Worm (Caenorhabditis elegans) whole organism, L3 larva: Measurements from ENCODE around the gene F17E9.5.

ENCODE experiments used
- R02D3.7 ChIP-seq: fragments of 150-350 bp; optimal IDR thresholded peaks from 2 replicates; lab custom pipeline; 2014; ENCODE audit warnings: missing biosample characterization, missing genetic modification characterization
- ZK546.5 ChIP-seq: sonication (generic microtip); optimal IDR thresholded peaks from 2 replicates; lab custom pipeline; 2017; ENCODE audit warnings: missing biosample characterization, missing genetic modification characterization
- ama-1 ChIP-seq: fragments of 150-350 bp; optimal IDR thresholded peaks from 2 replicates; lab custom pipeline; 2018
- ceh-28 ChIP-seq: fragments of 150-350 bp; optimal IDR thresholded peaks from 2 replicates; lab custom pipeline; 2014; ENCODE audit warnings: missing biosample characterization, missing genetic modification reagents, missing genetic modification characterization
- ceh-82 ChIP-seq: fragments of 150-350 bp; optimal IDR thresholded peaks from 2 replicates; lab custom pipeline; 2014; ENCODE audit warnings: missing biosample characterization, missing genetic modification characterization
- ceh-9 ChIP-seq: sonication (generic microtip); optimal IDR thresholded peaks from 2 replicates; lab custom pipeline; 2018; ENCODE audit warnings: missing biosample characterization, missing genetic modification characterization
- daf-12 ChIP-seq: fragments of 150-350 bp; optimal IDR thresholded peaks from 2 replicates; lab custom pipeline; 2014; ENCODE audit warnings: missing biosample characterization, missing genetic modification reagents, missing genetic modification characterization
- elt-1 ChIP-seq: fragments of 150-350 bp; optimal IDR thresholded peaks from 2 replicates; lab custom pipeline; 2014; ENCODE audit warnings: missing biosample characterization, missing genetic modification characterization
- elt-2 ChIP-seq: sonication (generic microtip); optimal IDR thresholded peaks from 2 replicates; lab custom pipeline; 2016; ENCODE audit warnings: missing genetic modification reagents, mild to moderate bottlenecking, missing genetic modification characterization, missing compliant biosample characterization
- fkh-10 ChIP-seq: sonication (generic microtip); optimal IDR thresholded peaks from 2 replicates; lab custom pipeline; 2017; ENCODE audit warnings: missing biosample characterization, missing genetic modification reagents, missing genetic modification characterization
- fos-1 ChIP-seq: fragments of 150-350 bp; optimal IDR thresholded peaks from 2 replicates; lab custom pipeline; 2014; ENCODE audit warnings: missing biosample characterization, missing genetic modification characterization
- jun-1 ChIP-seq: fragments of 150-350 bp; optimal IDR thresholded peaks from 2 replicates; lab custom pipeline; 2014; ENCODE audit warnings: missing biosample characterization, missing genetic modification reagents, missing genetic modification characterization
- lin-15B ChIP-seq: fragments of 150-350 bp; optimal IDR thresholded peaks from 2 replicates; lab custom pipeline; 2014; ENCODE audit warnings: missing biosample characterization, missing genetic modification characterization
- lin-39 ChIP-seq: fragments of 150-350 bp; optimal IDR thresholded peaks from 2 replicates; lab custom pipeline; 2018; ENCODE audit warnings: missing biosample characterization, missing genetic modification reagents, missing genetic modification characterization
- lsy-12 ChIP-seq: sonication (generic microtip); optimal IDR thresholded peaks from 2 replicates; lab custom pipeline; 2016; ENCODE audit warnings: mild to moderate bottlenecking, missing genetic modification characterization, missing compliant biosample characterization
- mml-1 ChIP-seq: fragments of 150-350 bp; sonication (generic microtip); optimal IDR thresholded peaks from 3 replicates; lab custom pipeline; 2014; ENCODE audit warnings: missing biosample characterization, missing genetic modification characterization
- nfya-1 ChIP-seq: sonication (generic microtip); optimal IDR thresholded peaks from 2 replicates; lab custom pipeline; 2017; ENCODE audit warnings: missing genetic modification characterization, mild to moderate bottlenecking, missing compliant biosample characterization, antibody characterized with exemption, moderate library complexity; ENCODE audit not compliant: insufficient read depth
- nhr-11 ChIP-seq: fragments of 150-350 bp; optimal IDR thresholded peaks from 2 replicates; lab custom pipeline; 2014; ENCODE audit warnings: missing biosample characterization, missing genetic modification characterization
- nhr-12 ChIP-seq: fragments of 150-350 bp; optimal IDR thresholded peaks from 2 replicates; lab custom pipeline; 2014; ENCODE audit warnings: missing biosample characterization, missing genetic modification characterization
- nhr-23 ChIP-seq: fragments of 150-350 bp; optimal IDR thresholded peaks from 2 replicates; lab custom pipeline; 2014; ENCODE audit warnings: missing biosample characterization, missing genetic modification reagents, missing genetic modification characterization
- nhr-237 ChIP-seq: fragments of 150-350 bp; optimal IDR thresholded peaks from 2 replicates; lab custom pipeline; 2014; ENCODE audit warnings: missing biosample characterization, missing genetic modification characterization
- nhr-25 ChIP-seq: sonication (generic microtip); optimal IDR thresholded peaks from 2 replicates; lab custom pipeline; 2017; ENCODE audit warnings: missing biosample characterization, missing genetic modification characterization
- nhr-67 ChIP-seq: fragments of 150-350 bp; optimal IDR thresholded peaks from 2 replicates; lab custom pipeline; 2014; ENCODE audit warnings: missing biosample characterization, missing genetic modification characterization
- nhr-76 ChIP-seq: fragments of 150-350 bp; sonication (generic microtip); optimal IDR thresholded peaks from 5 replicates; lab custom pipeline; 2014; ENCODE audit warnings: missing biosample characterization, missing genetic modification characterization
- nhr-77 ChIP-seq: fragments of 150-350 bp; optimal IDR thresholded peaks from 2 replicates; lab custom pipeline; 2014; ENCODE audit warnings: missing biosample characterization, missing genetic modification characterization
- pha-4 ChIP-seq: fragments of 150-350 bp; optimal IDR thresholded peaks from 2 replicates; lab custom pipeline; 2014; ENCODE audit warnings: missing biosample characterization, missing genetic modification reagents, missing genetic modification characterization
- pqm-1 ChIP-seq: fragments of 150-350 bp; optimal IDR thresholded peaks from 2 replicates; lab custom pipeline; 2017; ENCODE audit warnings: missing biosample characterization, missing genetic modification characterization, inconsistent platforms
- sea-2 ChIP-seq: fragments of 150-350 bp; sonication (generic microtip); optimal IDR thresholded peaks from 4 replicates; lab custom pipeline; 2014; ENCODE audit warnings: missing biosample characterization, missing genetic modification reagents, missing genetic modification characterization
- skn-1 ChIP-seq: fragments of 150-350 bp; optimal IDR thresholded peaks from 2 replicates; lab custom pipeline; 2014; ENCODE audit warnings: missing biosample characterization, missing genetic modification characterization
- tbx-2 ChIP-seq: sonication (generic microtip); optimal IDR thresholded peaks from 2 replicates; lab custom pipeline; 2016; ENCODE audit warnings: mild to moderate bottlenecking, missing genetic modification characterization, missing compliant biosample characterization
- unc-39 ChIP-seq: sonication (generic microtip); optimal IDR thresholded peaks from 4 replicates; lab custom pipeline; 2017; ENCODE audit warnings: missing biosample characterization, missing genetic modification characterization
- unc-62 ChIP-seq: fragments of 150-350 bp; sonication (generic microtip); optimal IDR thresholded peaks from 4 replicates; lab custom pipeline; 2014; ENCODE audit warnings: missing biosample characterization, missing genetic modification reagents, missing genetic modification characterization
- ztf-4 ChIP-seq: fragments of 150-350 bp; optimal IDR thresholded peaks from 2 replicates; lab custom pipeline; 2014; ENCODE audit warnings: missing biosample characterization, missing genetic modification characterization

F17E9.5 gene

DNA sequence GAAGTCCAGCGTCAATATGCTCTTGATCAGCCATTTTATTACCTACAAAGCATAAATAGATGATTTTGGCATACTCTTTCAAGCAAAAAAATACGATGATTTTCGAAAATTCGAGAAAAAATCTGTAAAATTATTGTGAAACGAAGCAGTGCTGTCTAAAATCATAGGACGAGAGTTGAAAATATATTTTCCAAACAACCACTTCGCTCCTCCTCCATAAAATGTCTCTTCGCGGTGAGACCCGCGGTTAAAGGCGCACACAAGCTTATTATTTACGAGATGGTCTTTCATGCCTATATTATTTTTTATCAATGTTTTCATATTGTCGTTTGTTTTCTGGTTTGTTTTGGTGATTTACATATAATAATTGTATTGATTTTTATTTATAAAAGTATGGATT, 33.7 kb downstream of the F17E9.5 start, which contains the start of gene nap-1 (continued):
- TF ChIP-seq lin-15B (tag; lab: Kevin White, UChicago) (peak; percentile 82), skn-1 (tag; lab: Kevin White, UChicago) (peak; percentile 33), unc-62 (GFP tag; lab: Kevin White, UChicago) (peak; percentile 26), fkh-10 (GFP tag; lab: Kevin White, UChicago) (peak; percentile 24)

DNA sequence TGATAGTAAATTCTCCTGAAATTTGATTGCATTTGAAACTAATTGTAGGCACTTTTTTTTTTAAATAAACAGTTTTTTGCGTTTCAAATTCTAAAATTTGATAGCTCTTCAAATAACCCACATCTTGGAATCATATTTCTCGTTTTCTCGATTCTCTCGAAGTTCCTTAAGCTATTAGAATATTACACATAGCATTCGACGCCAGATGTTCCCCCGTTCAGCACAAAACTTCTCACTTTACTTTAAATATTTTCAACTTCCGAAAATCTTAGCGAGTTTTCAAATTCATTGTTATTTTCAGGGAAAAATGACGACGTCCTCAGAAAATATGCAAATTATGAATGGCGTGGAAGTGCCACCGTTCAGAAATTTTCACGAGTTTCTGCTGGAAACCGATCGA, 34.1 kb downstream of the F17E9.5 start, which contains the start of gene praf-3:
Gene praf-3, plus strand, starts transcription at position 301 of the 400 bp plus-strand sequence.
- no peak for TF ChIP-seq elt-1 (tag; lab: Kevin White, UChicago)
- TF ChIP-seq ceh-9: no peak
- TF ChIP-seq nhr-11 (tag; lab: Kevin White, UChicago): no peak
- TF ChIP-seq nhr-23 (tag; lab: Kevin White, UChicago): no peak
- no peak for TF ChIP-seq sea-2 (GFP tag; lab: Kevin White, UChicago)
- no peak for TF ChIP-seq nhr-76
- TF ChIP-seq daf-12 (tag; lab: Kevin White, UChicago): no peak

DNA sequence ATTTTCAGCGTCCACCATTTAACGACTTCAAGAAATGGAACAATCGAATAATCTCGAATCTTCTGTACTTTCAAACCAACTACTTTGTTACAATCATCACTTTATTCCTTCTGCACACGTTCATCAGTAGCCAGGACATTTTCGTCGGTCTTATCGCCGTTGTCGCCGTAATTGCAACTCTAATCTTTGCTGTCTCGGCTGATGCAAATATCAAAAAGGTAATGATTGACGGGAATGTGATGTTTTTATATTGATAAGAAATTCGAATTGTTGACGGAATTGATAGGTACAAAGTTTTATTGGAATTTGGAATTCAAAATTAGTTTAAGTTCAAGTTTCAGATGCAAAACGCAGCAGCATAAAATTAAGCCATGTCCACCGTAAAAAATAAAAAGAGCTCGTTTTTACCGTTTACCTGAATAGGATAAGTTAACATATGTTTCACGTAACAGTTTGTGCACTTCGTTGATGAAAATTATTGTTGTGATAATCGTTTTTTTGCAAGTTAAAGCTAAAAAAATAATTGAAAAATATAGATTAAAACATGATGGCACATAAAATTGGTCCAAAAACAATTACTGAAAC, 34.7 kb downstream of the F17E9.5 start:
- peak; percentile 59 for TF ChIP-seq pha-4 (tag; lab: Kevin White, UChicago)
- no peak for TF ChIP-seq nhr-67 (tag; lab: Kevin White, UChicago)
- TF ChIP-seq elt-2 (tag; lab: Kevin White, UChicago): peak; percentile 97
- TF ChIP-seq jun-1 (tag; lab: Kevin White, UChicago): peak; percentile 32
- TF ChIP-seq nhr-11 (tag; lab: Kevin White, UChicago): no peak
- TF ChIP-seq ceh-28 (tag; lab: Kevin White, UChicago): no peak
- TF ChIP-seq ceh-82 (tag; lab: Kevin White, UChicago): no peak
- TF ChIP-seq skn-1 (tag; lab: Kevin White, UChicago): no peak
- TF ChIP-seq tbx-2 (tag; lab: Kevin White, UChicago): no peak
- TF ChIP-seq nhr-76: no peak
- no peak for TF ChIP-seq R02D3.7 (tag; lab: Kevin White, UChicago)
- no peak for TF ChIP-seq fos-1 (tag; lab: Kevin White, UChicago)
- no peak for TF ChIP-seq ZK546.5
- TF ChIP-seq pqm-1 (tag; lab: Kevin White, UChicago): peak; percentile 89

DNA sequence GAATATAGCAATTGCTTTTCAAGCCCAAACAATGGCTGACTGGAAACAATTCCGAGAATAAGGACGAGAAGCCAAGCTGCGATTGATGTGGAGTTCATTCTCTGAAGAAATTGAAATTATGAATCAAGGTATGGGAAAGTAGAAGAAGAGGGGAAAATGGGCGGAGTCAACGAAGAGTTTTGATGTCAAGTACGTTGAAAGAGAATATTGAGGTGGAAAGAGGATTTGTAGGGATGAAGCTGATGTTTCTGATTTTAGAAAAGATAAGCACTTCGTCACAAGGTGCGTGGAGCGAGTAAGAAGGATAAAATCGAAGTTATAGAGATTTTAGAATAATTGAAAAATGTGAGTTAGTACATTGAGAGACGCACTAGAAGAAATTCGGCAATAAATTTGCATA, 37.1 kb downstream of the F17E9.5 start, which contains the start of gene D2096.9:
Gene D2096.9, minus strand, starts transcription at position 101 of the 400 bp plus-strand sequence.
- TF ChIP-seq ceh-82 (tag; lab: Kevin White, UChicago) (no peak), daf-12 (tag; lab: Kevin White, UChicago) (no peak), ceh-28 (tag; lab: Kevin White, UChicago) (no peak), tbx-2 (tag; lab: Kevin White, UChicago) (no peak), lin-15B (tag; lab: Kevin White, UChicago) (no peak), mml-1 (tag; lab: Kevin White, UChicago) (no peak), skn-1 (tag; lab: Kevin White, UChicago) (no peak), ZK546.5 (no peak), elt-2 (tag; lab: Kevin White, UChicago) (no peak), nhr-237 (tag; lab: Kevin White, UChicago) (no peak), nhr-23 (tag; lab: Kevin White, UChicago) (no peak), lin-39 (no peak), ztf-4 (tag; lab: Kevin White, UChicago) (no peak), nhr-67 (tag; lab: Kevin White, UChicago) (no peak), unc-62 (GFP tag; lab: Kevin White, UChicago) (no peak), nfya-1 (tag; lab: Kevin White, UChicago) (no peak), pqm-1 (tag; lab: Kevin White, UChicago) (no peak), sea-2 (GFP tag; lab: Kevin White, UChicago) (no peak), nhr-77 (tag; lab: Kevin White, UChicago) (no peak)

DNA sequence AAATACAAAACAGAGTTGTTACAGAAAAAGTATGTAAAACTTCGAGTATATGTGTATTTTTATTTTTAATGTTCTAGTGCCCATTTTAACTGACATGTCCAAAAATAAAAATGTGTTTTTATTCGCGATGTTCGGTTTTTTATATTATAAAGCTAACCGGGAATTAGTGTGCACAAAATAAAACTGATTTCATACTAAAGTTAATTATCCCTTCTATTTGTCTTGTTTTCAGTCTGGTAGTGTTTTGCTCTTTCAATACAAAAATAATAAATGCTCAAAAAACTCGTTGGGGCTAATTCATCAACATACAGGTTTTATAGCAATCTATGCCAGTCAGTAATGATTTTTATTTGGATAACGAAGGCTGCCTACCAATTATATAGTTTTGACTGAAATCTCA, 39.1 kb downstream of the F17E9.5 start:
- TF ChIP-seq R02D3.7 (tag; lab: Kevin White, UChicago): no peak
- TF ChIP-seq nhr-11 (tag; lab: Kevin White, UChicago): no peak

DNA sequence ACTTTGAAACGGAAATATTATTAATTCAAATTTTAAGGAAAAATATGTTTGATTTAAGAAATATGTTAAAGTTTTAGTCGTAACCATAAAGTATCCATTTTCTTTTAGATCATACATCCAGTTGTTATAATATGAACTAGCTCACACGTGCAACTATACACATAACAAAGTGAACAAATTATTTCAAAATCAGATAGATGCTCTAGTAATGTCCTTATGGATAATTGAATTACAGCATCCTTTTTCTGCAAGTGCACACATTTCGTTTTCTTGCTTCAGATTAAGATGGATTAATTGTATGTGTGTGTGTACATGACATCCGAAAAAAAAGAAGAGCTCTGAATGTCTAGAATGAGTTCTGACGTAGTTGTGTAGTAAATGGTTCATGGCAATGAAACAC, 40.0 kb downstream of the F17E9.5 start:
- TF ChIP-seq pqm-1 (tag; lab: Kevin White, UChicago): no peak
- TF ChIP-seq ama-1: no peak
- TF ChIP-seq mml-1 (tag; lab: Kevin White, UChicago): no peak
- no peak for TF ChIP-seq pha-4 (tag; lab: Kevin White, UChicago)
- TF ChIP-seq ceh-82 (tag; lab: Kevin White, UChicago): no peak
- TF ChIP-seq unc-62 (GFP tag; lab: Kevin White, UChicago): no peak
- no peak for TF ChIP-seq nhr-11 (tag; lab: Kevin White, UChicago)
- TF ChIP-seq lsy-12 (tag; lab: Kevin White, UChicago): no peak
- no peak for TF ChIP-seq nhr-76
- TF ChIP-seq ZK546.5: no peak
- TF ChIP-seq nhr-12 (tag; lab: Kevin White, UChicago): no peak
- no peak for TF ChIP-seq nhr-25
- no peak for TF ChIP-seq fkh-10 (GFP tag; lab: Kevin White, UChicago)
- TF ChIP-seq lin-39: no peak
- TF ChIP-seq unc-39 (tag; lab: Kevin White, UChicago): no peak
